Worm (Caenorhabditis elegans): ENCODE results near the gene taf-11.1.

DNA sequence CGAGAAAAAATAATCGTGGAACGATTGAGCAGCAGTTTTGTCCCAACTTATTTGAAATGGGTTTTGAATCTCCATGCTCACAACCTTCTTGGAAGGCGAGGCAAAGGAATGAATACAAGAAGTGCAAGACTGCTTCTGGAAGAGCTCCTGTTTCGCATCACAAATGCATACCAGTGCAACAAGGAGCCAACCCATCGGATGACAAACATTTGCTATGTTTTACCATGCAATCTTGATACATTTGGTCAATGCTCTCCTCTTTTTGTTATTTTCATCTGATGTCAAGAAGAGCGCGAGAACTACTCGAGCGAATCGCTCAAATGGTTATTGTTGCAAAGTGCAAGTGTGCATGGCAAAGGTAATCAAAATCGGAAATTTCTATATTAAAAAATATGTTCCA lies 19.1 kb downstream of the taf-11.1 start, which contains the start of gene mec-18:
- TF ChIP-seq ceh-82 (tag; optimal IDR thresholded peaks at IDR 0.05) (no peak), lin-39 (tag; optimal IDR thresholded peaks at IDR 0.05) (no peak), fkh-10 (GFP tag; optimal IDR thresholded peaks at IDR 0.05) (no peak), unc-62 (GFP tag; optimal IDR thresholded peaks at IDR 0.05) (no peak)

All from whole organism, L1 larva.